Worm (Caenorhabditis elegans) whole organism, L4 larva: ENCODE measurements around the gene str-262.

Experiments
- F26F4.8 ChIP-seq: fragments of 200-800 bp; sonication (Bioruptor generic); conservative IDR thresholded peaks from 2 replicates; pipeline ENCODE4 v1.3.6; 2022; ENCODE audit warnings: missing genetic modification characterization, missing compliant biosample characterization
- F44E2.7 ChIP-seq: fragments of 200-800 bp; sonication (Bioruptor generic); IDR thresholded peaks from 2 replicates; pipeline ENCODE4 v2.1.2; 2022; ENCODE audit warnings: missing genetic modification characterization, missing compliant biosample characterization
- F49E8.2 ChIP-seq: sonication (generic microtip); optimal IDR thresholded peaks from 2 replicates; lab custom pipeline; 2016; ENCODE audit warnings: missing compliant biosample characterization, mild to moderate bottlenecking, missing genetic modification characterization, borderline replicate concordance
- R02D3.7 ChIP-seq: fragments of 150-350 bp; sonication (generic microtip); optimal IDR thresholded peaks from 3 replicates; lab custom pipeline; 2014; ENCODE audit warnings: missing biosample characterization, missing genetic modification characterization
- ZK337.2 ChIP-seq: fragments of 200-800 bp; sonication (Bioruptor generic); IDR thresholded peaks from 2 replicates; pipeline ENCODE4 v1.3.6; 2022; ENCODE audit warnings: missing genetic modification reagents, missing genetic modification characterization, missing compliant biosample characterization
- aha-1 ChIP-seq: fragments of 150-350 bp; peaks from one replicate; lab custom pipeline; 2014; ENCODE audit warnings: missing biosample characterization, missing genetic modification characterization
- ama-1 ChIP-seq: fragments of 150-350 bp; optimal IDR thresholded peaks from 2 replicates; lab custom pipeline; 2014; ENCODE audit warnings: inconsistent platforms, mixed read lengths
- attf-4 ChIP-seq: sonication (generic microtip); optimal IDR thresholded peaks from 3 replicates; lab custom pipeline; 2017; ENCODE audit warnings: missing biosample characterization, missing genetic modification characterization
- ceh-20 ChIP-seq: fragments of 200-800 bp; sonication (Bioruptor generic); IDR thresholded peaks from 2 replicates; pipeline ENCODE4 v1.3.6; 2022; ENCODE audit warnings: missing genetic modification reagents, missing genetic modification characterization, missing compliant biosample characterization
- ceh-32 ChIP-seq: sonication (generic microtip); optimal IDR thresholded peaks from 2 replicates; lab custom pipeline; 2016; ENCODE audit warnings: mild to moderate bottlenecking, missing genetic modification characterization, missing compliant biosample characterization; ENCODE audit not compliant: poor library complexity
- ceh-62 ChIP-seq: sonication (generic microtip); optimal IDR thresholded peaks from 2 replicates; lab custom pipeline; 2017; ENCODE audit warnings: missing biosample characterization, missing genetic modification characterization
- cey-2 ChIP-seq: sonication (generic microtip); optimal IDR thresholded peaks from 3 replicates; lab custom pipeline; 2017; ENCODE audit warnings: missing genetic modification characterization, mild to moderate bottlenecking, missing compliant biosample characterization, antibody characterized with exemption, borderline replicate concordance; ENCODE audit not compliant: insufficient read depth
- daf-12 ChIP-seq: fragments of 150-350 bp; optimal IDR thresholded peaks from 2 replicates; lab custom pipeline; 2014; ENCODE audit warnings: missing biosample characterization, missing genetic modification reagents, missing genetic modification characterization
- daf-16 ChIP-seq, 3 experiments: sonication (generic microtip); optimal IDR thresholded peaks; 2 replicates each; lab custom pipeline; 2016 to 2017; ENCODE audit warnings: missing genetic modification characterization in 3 of 3, missing genetic modification reagents in 3 of 3, mild to moderate bottlenecking in 2 of 3, missing compliant biosample characterization in 2 of 3, missing biosample characterization in 1 of 3, moderate library complexity in 1 of 3
- daf-19 ChIP-seq: fragments of 200-800 bp; sonication (Bioruptor generic); conservative IDR thresholded peaks from 2 replicates; pipeline ENCODE4 v1.3.6; 2022; ENCODE audit warnings: missing genetic modification characterization, missing compliant biosample characterization
- dmd-8 ChIP-seq: fragments of 200-800 bp; sonication (Bioruptor generic); IDR thresholded peaks from 2 replicates; pipeline ENCODE4 v1.3.6; 2022; ENCODE audit warnings: missing genetic modification characterization, missing compliant biosample characterization
- dve-1 ChIP-seq: sonication (generic microtip); optimal IDR thresholded peaks from 2 replicates; lab custom pipeline; 2017; ENCODE audit warnings: antibody characterized with exemption, mild to moderate bottlenecking, missing genetic modification characterization, missing compliant biosample characterization; ENCODE audit not compliant: insufficient read depth
- fos-1 ChIP-seq: fragments of 150-350 bp; optimal IDR thresholded peaks from 2 replicates; lab custom pipeline; 2014; ENCODE audit warnings: missing biosample characterization, missing genetic modification characterization
- gei-8 ChIP-seq: fragments of 200-800 bp; sonication (Bioruptor generic); optimal IDR thresholded peaks from 2 replicates; lab custom pipeline; 2018; ENCODE audit warnings: mild to moderate bottlenecking, missing genetic modification characterization, missing compliant biosample characterization
- hlh-11 ChIP-seq: fragments of 200-800 bp; sonication (Bioruptor generic); optimal IDR thresholded peaks from 2 replicates; lab custom pipeline; 2018; ENCODE audit warnings: mild to moderate bottlenecking, missing genetic modification characterization, missing compliant biosample characterization
- lim-7 ChIP-seq: fragments of 200-800 bp; sonication (Bioruptor generic); IDR thresholded peaks from 2 replicates; pipeline ENCODE4 v1.3.6; 2022; ENCODE audit warnings: missing genetic modification characterization, missing compliant biosample characterization
- lin-15B ChIP-seq: fragments of 150-350 bp; sonication (generic microtip); optimal IDR thresholded peaks from 3 replicates; lab custom pipeline; 2014; ENCODE audit warnings: missing biosample characterization, missing genetic modification characterization
- lin-29 ChIP-seq: fragments of 200-800 bp; sonication (Bioruptor generic); IDR thresholded peaks from 2 replicates; pipeline ENCODE4 v1.3.6; 2022; ENCODE audit warnings: missing genetic modification reagents, missing genetic modification characterization, missing compliant biosample characterization
- madf-5 ChIP-seq, 2 experiments: fragments of 200-800 bp; sonication (Bioruptor generic); IDR thresholded peaks; 2 replicates each; pipeline ENCODE4 v1.3.6; 2022; ENCODE audit warnings: missing compliant biosample characterization in 2 of 2, missing genetic modification characterization in 2 of 2
- madf-9 ChIP-seq: fragments of 200-800 bp; sonication (Bioruptor generic); conservative IDR thresholded peaks from 2 replicates; pipeline ENCODE4 v1.3.6; 2022; ENCODE audit warnings: missing genetic modification reagents, missing genetic modification characterization, missing compliant biosample characterization
- mxl-2 ChIP-seq: fragments of 200-800 bp; sonication (Bioruptor generic); conservative IDR thresholded peaks from 2 replicates; pipeline ENCODE4 v1.3.6; 2022; ENCODE audit warnings: missing genetic modification reagents, missing genetic modification characterization, missing compliant biosample characterization
- mxl-3 ChIP-seq: fragments of 200-800 bp; sonication (Bioruptor generic); optimal IDR thresholded peaks from 2 replicates; lab custom pipeline; 2018; ENCODE audit warnings: mild to moderate bottlenecking, missing genetic modification characterization, missing compliant biosample characterization
- nhr-102 ChIP-seq: sonication (generic microtip); optimal IDR thresholded peaks from 2 replicates; lab custom pipeline; 2016; ENCODE audit warnings: mild to moderate bottlenecking, missing genetic modification characterization, moderate library complexity, missing compliant biosample characterization
- nhr-11 ChIP-seq: fragments of 150-350 bp; optimal IDR thresholded peaks from 2 replicates; lab custom pipeline; 2014; ENCODE audit warnings: missing biosample characterization, missing genetic modification characterization
- nhr-111 ChIP-seq: fragments of 200-800 bp; sonication (Bioruptor generic); optimal IDR thresholded peaks from 2 replicates; lab custom pipeline; 2018; ENCODE audit warnings: mild to moderate bottlenecking, missing genetic modification characterization, missing compliant biosample characterization
- nhr-237 ChIP-seq: sonication (generic microtip); optimal IDR thresholded peaks from 2 replicates; lab custom pipeline; 2017; ENCODE audit warnings: missing biosample characterization, missing genetic modification characterization
- nhr-25 ChIP-seq: sonication (generic microtip); optimal IDR thresholded peaks from 2 replicates; lab custom pipeline; 2017; ENCODE audit warnings: missing genetic modification characterization, mild to moderate bottlenecking, missing compliant biosample characterization, antibody characterized with exemption, moderate library complexity, borderline replicate concordance; ENCODE audit not compliant: insufficient read depth
- nhr-28 ChIP-seq: fragments of 150-350 bp; optimal IDR thresholded peaks from 2 replicates; lab custom pipeline; 2014; ENCODE audit warnings: missing biosample characterization, missing genetic modification characterization
- nhr-41 ChIP-seq: fragments of 200-800 bp; sonication (Bioruptor generic); IDR thresholded peaks from 2 replicates; pipeline ENCODE4 v1.3.6; 2022; ENCODE audit warnings: missing genetic modification reagents, missing genetic modification characterization, missing compliant biosample characterization
- nhr-6 ChIP-seq: fragments of 150-350 bp; optimal IDR thresholded peaks from 2 replicates; lab custom pipeline; 2014; ENCODE audit warnings: missing biosample characterization, missing genetic modification characterization
- pqm-1 ChIP-seq: sonication (generic microtip); optimal IDR thresholded peaks from 2 replicates; lab custom pipeline; 2017; ENCODE audit warnings: missing biosample characterization, missing genetic modification characterization
- set-16 ChIP-seq: fragments of 200-800 bp; sonication (Bioruptor generic); IDR thresholded peaks from 2 replicates; pipeline ENCODE4 v1.3.6; 2022; ENCODE audit warnings: missing genetic modification reagents, missing genetic modification characterization, missing compliant biosample characterization
- snpc-4 ChIP-seq: fragments of 150-350 bp; optimal IDR thresholded peaks from 2 replicates; lab custom pipeline; 2014; ENCODE audit warnings: missing biosample characterization, missing genetic modification characterization
- spr-1 ChIP-seq: sonication (generic microtip); optimal IDR thresholded peaks from 2 replicates; lab custom pipeline; 2016; ENCODE audit warnings: mild to moderate bottlenecking, missing genetic modification characterization, missing compliant biosample characterization
- spr-3 ChIP-seq: fragments of 200-800 bp; sonication (Bioruptor generic); optimal IDR thresholded peaks from 2 replicates; lab custom pipeline; 2018; ENCODE audit warnings: mild to moderate bottlenecking, missing genetic modification characterization, missing compliant biosample characterization
- tag-97 ChIP-seq: fragments of 200-800 bp; sonication (Bioruptor generic); IDR thresholded peaks from 2 replicates; pipeline ENCODE4 v1.3.6; 2022; ENCODE audit warnings: missing genetic modification characterization, missing compliant biosample characterization
- unc-39 ChIP-seq: sonication (generic microtip); optimal IDR thresholded peaks from 2 replicates; lab custom pipeline; 2017; ENCODE audit warnings: missing biosample characterization, missing genetic modification characterization
- vab-7 ChIP-seq: fragments of 200-800 bp; sonication (Bioruptor generic); IDR thresholded peaks from 2 replicates; pipeline ENCODE4 v1.3.6; 2022; ENCODE audit warnings: missing genetic modification reagents, missing genetic modification characterization, missing compliant biosample characterization
- zfp-2 ChIP-seq: sonication (generic microtip); optimal IDR thresholded peaks from 2 replicates; lab custom pipeline; 2016; ENCODE audit warnings: mild to moderate bottlenecking, missing genetic modification characterization, missing compliant biosample characterization
- ztf-7 ChIP-seq: fragments of 150-350 bp; optimal IDR thresholded peaks from 2 replicates; lab custom pipeline; 2014; ENCODE audit warnings: missing biosample characterization, missing genetic modification characterization

Gene str-262

ce11 chrV:725807-726572 is 26.6 kb downstream of the str-262 start (continued):
- TF ChIP-seq lin-29 (GFP tag; lab: Robert Waterston, UW) (no peak), cey-2 (tag; lab: Kevin White, UChicago) (no peak), nhr-102 (tag; lab: Kevin White, UChicago) (no peak), spr-3 (GFP tag; lab: Kevin White, UChicago) (no peak), madf-9 (0 out of 2 replicates have a peak, but pooled peaks have one; percentile 3), mxl-2 (no peak; the same call in 1 of the 2 replicates), ceh-20 (GFP tag; lab: Robert Waterston, UW) (no peak), spr-1 (no peak), nhr-237 (tag; lab: Kevin White, UChicago) (no peak), F44E2.7 (GFP tag; lab: Robert Waterston, UW) (0 out of 2 replicates have a peak, but pooled peaks have one; percentile 46), daf-12 (no peak), ama-1 (lab: Kevin White, UChicago) (peak; percentile 93), daf-19 (no peak), nhr-111 (GFP tag; lab: Kevin White, UChicago) (no peak), lin-15B (tag; lab: Kevin White, UChicago) (no peak), R02D3.7 (no peak)
- TF ChIP-seq, all 104 proteins: peak for 10

ce11 chrV:724946-725806 is 27.4 kb downstream of the str-262 start:
- no peak for TF ChIP-seq hlh-11 (tag; lab: Kevin White, UChicago)
- no peak for TF ChIP-seq tag-97 (GFP tag; lab: Robert Waterston, UW)
- no peak for TF ChIP-seq pqm-1 (tag; lab: Kevin White, UChicago)
- TF ChIP-seq gei-8: no peak
- TF ChIP-seq nhr-25 (tag; lab: Kevin White, UChicago): no peak
- no peak for TF ChIP-seq zfp-2 (tag; lab: Kevin White, UChicago)
- no peak for TF ChIP-seq cey-2 (tag; lab: Kevin White, UChicago)
- TF ChIP-seq lim-7 (GFP tag; lab: Robert Waterston, UW): no peak
- no peak for TF ChIP-seq nhr-11 (tag; lab: Kevin White, UChicago)
- TF ChIP-seq daf-19: no peak
- no peak for TF ChIP-seq madf-5 (GFP tag; IDR thresholded peaks at IDR 0.05; lab: Robert Waterston, UW)
- TF ChIP-seq ZK337.2 (GFP tag; lab: Robert Waterston, UW): no peak
- no peak for TF ChIP-seq lin-15B (tag; lab: Kevin White, UChicago)
- peak; percentile 96 for TF ChIP-seq ama-1 (lab: Kevin White, UChicago)
- no peak for TF ChIP-seq ztf-7 (tag; lab: Kevin White, UChicago)
- peak in 1 of 2 experiments; percentile 8 for TF ChIP-seq daf-16 (GFP tag; optimal IDR thresholded peaks at IDR 0.05; lab: Kevin White, UChicago)
- peak; percentile 4 for TF ChIP-seq daf-16 (tag; optimal IDR thresholded peaks at IDR 0.05; lab: Kevin White, UChicago)
- TF ChIP-seq snpc-4: no peak
- TF ChIP-seq fos-1 (tag; lab: Kevin White, UChicago): no peak
- TF ChIP-seq set-16: no peak
- peak; percentile 12 for TF ChIP-seq dve-1 (tag; lab: Kevin White, UChicago)
- TF ChIP-seq nhr-28 (tag; lab: Kevin White, UChicago): no peak
- TF ChIP-seq F44E2.7 (GFP tag; lab: Robert Waterston, UW): 0 out of 2 replicates have a peak, but pooled peaks have one; percentile 2
- no peak for TF ChIP-seq ceh-62 (tag; lab: Kevin White, UChicago)
- no peak for TF ChIP-seq madf-9
- no peak for TF ChIP-seq unc-39 (tag; lab: Kevin White, UChicago)
- no peak for TF ChIP-seq nhr-41 (GFP tag; lab: Robert Waterston, UW)
- TF ChIP-seq mxl-3 (GFP tag; lab: Kevin White, UChicago): no peak
- no peak for TF ChIP-seq vab-7 (GFP tag; lab: Robert Waterston, UW)
- peak; percentile 49 for TF ChIP-seq nhr-6
- TF ChIP-seq F49E8.2 (tag; lab: Kevin White, UChicago): no peak
- TF ChIP-seq attf-4 (tag; lab: Kevin White, UChicago): no peak
- TF ChIP-seq aha-1 (tag; lab: Kevin White, UChicago): peak; percentile 81
- no peak for TF ChIP-seq ceh-32
- TF ChIP-seq dmd-8 (GFP tag; lab: Robert Waterston, UW): peak; percentile 65; the same call in 1 of the 2 replicates
- TF ChIP-seq F26F4.8 (GFP tag; lab: Robert Waterston, UW): no peak
